Fruit fly (Drosophila melanogaster) whole organism, embryonic: Measurements from ENCODE around the gene CtBP.

Experiments used
- B-H2 ChIP-seq: fragments of 200-800 bp; sonication (Bioruptor generic); optimal IDR thresholded peaks from 2 replicates; lab custom pipeline; 2018; ENCODE audit warnings: missing biosample characterization, mild to moderate bottlenecking, missing genetic modification characterization
- BEAF-32 ChIP-seq: fragments of 200-800 bp; sonication (Bioruptor generic); optimal IDR thresholded peaks from 3 replicates; lab custom pipeline; 2017; ENCODE audit warnings: missing biosample characterization, missing genetic modification characterization, mild to moderate bottlenecking, moderate library complexity, missing genetic modification reagents
- Bgb ChIP-seq: fragments of 200-800 bp; sonication (Bioruptor generic); IDR thresholded peaks from 2 replicates; pipeline ENCODE4 v1.3.6; 2022; ENCODE audit warnings: missing biosample characterization, missing genetic modification characterization; ENCODE audit not compliant: partially characterized antibody
- CG10267 ChIP-seq: fragments of 200-800 bp; sonication (Bioruptor generic); optimal IDR thresholded peaks from 2 replicates; lab custom pipeline; 2018; ENCODE audit warnings: missing biosample characterization, mild to moderate bottlenecking, missing genetic modification characterization, moderate library complexity
- CG12104 ChIP-seq: fragments of 200-800 bp; sonication (Bioruptor generic); optimal IDR thresholded peaks from 3 replicates; lab custom pipeline; 2016; ENCODE audit warnings: missing biosample characterization, missing genetic modification characterization
- CG12155 ChIP-seq: fragments of 200-800 bp; sonication (Bioruptor generic); optimal IDR thresholded peaks from 3 replicates; lab custom pipeline; 2016; ENCODE audit warnings: missing biosample characterization, missing genetic modification characterization
- CG17186 ChIP-seq: fragments of 200-800 bp; sonication (Bioruptor generic); optimal IDR thresholded peaks from 3 replicates; lab custom pipeline; 2017; ENCODE audit warnings: missing biosample characterization, missing genetic modification reagents, missing genetic modification characterization
- CG17829 ChIP-seq: fragments of 200-800 bp; optimal IDR thresholded peaks from 2 replicates; lab custom pipeline; 2019; ENCODE audit warnings: missing biosample characterization, mild to moderate bottlenecking, missing genetic modification characterization, moderate library complexity
- CG18476 ChIP-seq: fragments of 200-800 bp; sonication (Bioruptor generic); optimal IDR thresholded peaks from 2 replicates; lab custom pipeline; 2016; ENCODE audit warnings: missing biosample characterization, mild to moderate bottlenecking, missing genetic modification characterization
- CG2712 ChIP-seq: fragments of 200-800 bp; optimal IDR thresholded peaks from 3 replicates; lab custom pipeline; 2019; ENCODE audit warnings: missing biosample characterization, mild to moderate bottlenecking, missing genetic modification characterization, moderate library complexity
- CG30431 ChIP-seq: fragments of 200-800 bp; sonication (Bioruptor generic); optimal IDR thresholded peaks from 2 replicates; lab custom pipeline; 2017; ENCODE audit warnings: missing biosample characterization, missing genetic modification characterization
- CG31224 ChIP-seq: fragments of 200-800 bp; sonication (Bioruptor generic); IDR thresholded peaks from 2 replicates; pipeline ENCODE4 v1.3.6; 2022; ENCODE audit warnings: missing biosample characterization, missing genetic modification characterization
- CG31441 ChIP-seq: fragments of 200-800 bp; sonication (Bioruptor generic); IDR thresholded peaks from 2 replicates; pipeline ENCODE4 v1.3.6; 2022; ENCODE audit warnings: missing biosample characterization, missing genetic modification characterization
- CG34224 ChIP-seq: fragments of 200-800 bp; sonication (Bioruptor generic); IDR thresholded peaks from 3 replicates; pipeline ENCODE4 v1.3.6; 2022; ENCODE audit warnings: missing biosample characterization, missing genetic modification characterization; ENCODE audit not compliant: partially characterized antibody
- CG3847 ChIP-seq: fragments of 200-800 bp; sonication (Bioruptor generic); IDR thresholded peaks from 2 replicates; pipeline ENCODE4 v1.3.6; 2022; ENCODE audit warnings: missing biosample characterization, missing genetic modification characterization
- CG4424 ChIP-seq: fragments of 200-800 bp; sonication (Bioruptor generic); optimal IDR thresholded peaks from 3 replicates; lab custom pipeline; 2016; ENCODE audit warnings: missing biosample characterization, missing genetic modification characterization
- CG5245 ChIP-seq: fragments of 200-800 bp; sonication (Bioruptor generic); optimal IDR thresholded peaks from 3 replicates; lab custom pipeline; 2016; ENCODE audit warnings: missing biosample characterization, missing genetic modification characterization
- CG6175 ChIP-seq: fragments of 200-800 bp; sonication (Bioruptor generic); IDR thresholded peaks from 3 replicates; pipeline ENCODE4 v1.3.6; 2022; ENCODE audit warnings: missing biosample characterization, missing genetic modification characterization
- CG7271 ChIP-seq: fragments of 200-800 bp; sonication (Bioruptor generic); optimal IDR thresholded peaks from 2 replicates; lab custom pipeline; 2018; ENCODE audit warnings: missing biosample characterization, mild to moderate bottlenecking, missing genetic modification characterization, moderate library complexity
- CG7928 ChIP-seq: fragments of 200-800 bp; sonication (Bioruptor generic); optimal IDR thresholded peaks from 2 replicates; lab custom pipeline; 2017; ENCODE audit warnings: missing biosample characterization, mild to moderate bottlenecking, missing genetic modification characterization
- CG8924 ChIP-seq: fragments of 200-800 bp; optimal IDR thresholded peaks from 3 replicates; lab custom pipeline; 2019; ENCODE audit warnings: missing biosample characterization, mild to moderate bottlenecking, missing genetic modification characterization, moderate library complexity
- CG9609 ChIP-seq: fragments of 200-800 bp; sonication (Bioruptor generic); optimal IDR thresholded peaks from 3 replicates; lab custom pipeline; 2016; ENCODE audit warnings: missing biosample characterization, missing genetic modification characterization
- CG9797 ChIP-seq: fragments of 200-800 bp; sonication (Bioruptor generic); optimal IDR thresholded peaks from 3 replicates; lab custom pipeline; 2018; ENCODE audit warnings: missing biosample characterization, mild to moderate bottlenecking, missing genetic modification characterization
- Camta ChIP-seq: fragments of 200-800 bp; sonication (Bioruptor generic); optimal IDR thresholded peaks from 2 replicates; lab custom pipeline; 2016; ENCODE audit warnings: missing biosample characterization, missing genetic modification characterization
- D ChIP-seq, 2 experiments: fragments of 200-800 bp in 1 of 2; fragments of >200 bp in 1 of 2; sonication (Bioruptor generic) in 1 of 2; optimal IDR thresholded peaks; 2 replicates in 1 of 2; 3 replicates in 1 of 2; lab custom pipeline; 2017; ENCODE audit warnings: mild to moderate bottlenecking in 1 of 2, missing biosample characterization in 1 of 2, missing genetic modification characterization in 1 of 2, missing genetic modification reagents in 1 of 2
- Doc3 ChIP-seq: fragments of 200-800 bp; sonication (Bioruptor generic); IDR thresholded peaks from 3 replicates; pipeline ENCODE4 v1.3.6; 2022; ENCODE audit warnings: missing biosample characterization, missing genetic modification characterization; ENCODE audit not compliant: partially characterized antibody
- Dp ChIP-seq: fragments of 200-800 bp; sonication (Bioruptor generic); optimal IDR thresholded peaks from 2 replicates; lab custom pipeline; 2018; ENCODE audit warnings: missing biosample characterization, mild to moderate bottlenecking, missing genetic modification characterization, moderate library complexity
- HLH4C ChIP-seq: fragments of 200-800 bp; sonication (Bioruptor generic); IDR thresholded peaks from 3 replicates; pipeline ENCODE4 v1.3.6; 2022; ENCODE audit warnings: missing biosample characterization, missing genetic modification characterization; ENCODE audit not compliant: partially characterized antibody
- HmgZ ChIP-seq: fragments of 200-800 bp; sonication (Bioruptor generic); optimal IDR thresholded peaks from 2 replicates; lab custom pipeline; 2018; ENCODE audit warnings: missing biosample characterization, mild to moderate bottlenecking, missing genetic modification characterization
- Lhr ChIP-seq: fragments of 200-800 bp; sonication (Bioruptor generic); optimal IDR thresholded peaks from 3 replicates; lab custom pipeline; 2017; ENCODE audit warnings: mild to moderate bottlenecking, missing biosample characterization, missing genetic modification reagents, missing genetic modification characterization
- Ravus ChIP-seq: fragments of 200-800 bp; sonication (Bioruptor generic); IDR thresholded peaks from 2 replicates; pipeline ENCODE4 v1.3.6; 2022; ENCODE audit warnings: missing biosample characterization, missing genetic modification characterization
- Sin3A ChIP-seq: fragments of >200 bp; optimal IDR thresholded peaks from 2 replicates; lab custom pipeline; 2018
- Xbp1 ChIP-seq: fragments of 200-800 bp; sonication (Bioruptor generic); optimal IDR thresholded peaks from 3 replicates; lab custom pipeline; 2016; ENCODE audit warnings: missing biosample characterization, mild to moderate bottlenecking, missing genetic modification characterization
- YL-1 ChIP-seq: fragments of 200-800 bp; sonication (Bioruptor generic); optimal IDR thresholded peaks from 3 replicates; lab custom pipeline; 2017; ENCODE audit warnings: missing biosample characterization, mild to moderate bottlenecking, missing genetic modification characterization
- aop ChIP-seq: fragments of 200-800 bp; sonication (Bioruptor generic); IDR thresholded peaks from 2 replicates; pipeline ENCODE4 v1.3.6; 2022; ENCODE audit warnings: missing biosample characterization, missing genetic modification characterization
- bsh ChIP-seq, 2 experiments: fragments of 200-800 bp; sonication (Bioruptor generic); optimal IDR thresholded peaks; 2 replicates each; lab custom pipeline; 2017 to 2018; ENCODE audit warnings: mild to moderate bottlenecking in 2 of 2, missing biosample characterization in 2 of 2, missing genetic modification characterization in 2 of 2, moderate library complexity in 1 of 2
- ci ChIP-seq: fragments of 200-800 bp; sonication (Bioruptor generic); IDR thresholded peaks from 3 replicates; pipeline ENCODE4 v1.3.6; 2022; ENCODE audit warnings: missing biosample characterization, missing genetic modification characterization
- crp ChIP-seq, 2 experiments: fragments of 200-800 bp; sonication (Bioruptor generic); optimal IDR thresholded peaks; 2 replicates in 1 of 2; 3 replicates in 1 of 2; lab custom pipeline; 2017; ENCODE audit warnings: missing biosample characterization in 2 of 2, missing genetic modification characterization in 2 of 2, mild to moderate bottlenecking in 1 of 2, moderate library complexity in 1 of 2
- dmrt99B ChIP-seq: fragments of 200-800 bp; sonication (Bioruptor generic); optimal IDR thresholded peaks from 2 replicates; lab custom pipeline; 2018; ENCODE audit warnings: missing biosample characterization, mild to moderate bottlenecking, missing genetic modification characterization, moderate library complexity
- en ChIP-seq: fragments of 200-800 bp; sonication (Bioruptor generic); optimal IDR thresholded peaks from 2 replicates; lab custom pipeline; 2016; ENCODE audit warnings: missing biosample characterization, missing genetic modification characterization
- fd96Cb ChIP-seq: fragments of 200-800 bp; sonication (Bioruptor generic); optimal IDR thresholded peaks from 2 replicates; lab custom pipeline; 2018; ENCODE audit warnings: missing biosample characterization, mild to moderate bottlenecking, missing genetic modification characterization, moderate library complexity
- jing ChIP-seq: fragments of 200-800 bp; sonication (Bioruptor generic); optimal IDR thresholded peaks from 2 replicates; lab custom pipeline; 2018; ENCODE audit warnings: missing biosample characterization, mild to moderate bottlenecking, missing genetic modification characterization
- row ChIP-seq: fragments of 200-800 bp; sonication (Bioruptor generic); IDR thresholded peaks from 3 replicates; pipeline ENCODE4 v1.3.6; 2022; ENCODE audit warnings: missing biosample characterization, missing genetic modification characterization
- schlank ChIP-seq: fragments of 200-800 bp; sonication (Bioruptor generic); optimal IDR thresholded peaks from 2 replicates; lab custom pipeline; 2018; ENCODE audit warnings: missing biosample characterization, mild to moderate bottlenecking, missing genetic modification characterization
- seq ChIP-seq: fragments of 200-800 bp; sonication (Bioruptor generic); IDR thresholded peaks from 2 replicates; pipeline ENCODE4 v1.3.6; 2022; ENCODE audit warnings: missing biosample characterization, missing genetic modification characterization
- trem ChIP-seq: fragments of 200-800 bp; optimal IDR thresholded peaks from 3 replicates; lab custom pipeline; 2019; ENCODE audit warnings: missing biosample characterization, mild to moderate bottlenecking, missing genetic modification characterization, moderate library complexity
- zfh1 ChIP-seq: fragments of 200-800 bp; sonication (Bioruptor generic); IDR thresholded peaks from 3 replicates; pipeline ENCODE4 v1.3.6; 2022; ENCODE audit warnings: missing biosample characterization, missing genetic modification characterization

Gene CtBP

dm6 chr3R:13009595-13009994, 1.9 kb upstream of the CtBP start, which contains the start of gene CG11656:
Gene CG11656 (plus strand): TSS chr3R:13009895.
- TF ChIP-seq CG18476 (GFP tag; lab: Kevin White, UChicago) (no peak), CG7271 (tag; lab: Kevin White, UChicago) (no peak), CG12104 (GFP tag; lab: Kevin White, UChicago) (no peak), HmgZ (tag; lab: Kevin White, UChicago) (no peak), CG4424 (no peak), CG8924 (tag; lab: Kevin White, UChicago) (no peak), Doc3 (GFP tag; lab: Robert Waterston, UW) (no peak), Xbp1 (GFP tag; lab: Kevin White, UChicago) (no peak), HLH4C (GFP tag; lab: Robert Waterston, UW) (no peak), CG5245 (GFP tag; lab: Kevin White, UChicago) (no peak), bsh (GFP tag; optimal IDR thresholded peaks at IDR 0.05; lab: Kevin White, UChicago) (no peak), CG6175 (GFP tag; lab: Robert Waterston, UW) (no peak)

dm6 chr3R:13010905-13011620, 386 bp upstream of the CtBP start, which contains the start of gene CG8031:
Gene CG8031 (minus strand): TSS chr3R:13011310.
- no peak for TF ChIP-seq en (GFP tag; lab: Kevin White, UChicago)
- no peak for TF ChIP-seq CG9609 (GFP tag; lab: Kevin White, UChicago)
- TF ChIP-seq Dp (GFP tag; lab: Kevin White, UChicago): peak; percentile 52
- TF ChIP-seq CG31441 (GFP tag; lab: Robert Waterston, UW): no peak
- peak; percentile 78 for TF ChIP-seq Lhr (GFP tag; lab: Kevin White, UChicago)
- TF ChIP-seq seq (GFP tag; lab: Robert Waterston, UW): 0 out of 2 replicates have a peak, but pooled peaks have one; percentile 9
- peak; percentile 28; the same call in 2 of the 3 replicates for TF ChIP-seq CG34224 (GFP tag; lab: Robert Waterston, UW)
- peak; percentile 54 for TF ChIP-seq CG3847 (GFP tag; lab: Robert Waterston, UW)
- no peak for TF ChIP-seq CG31224 (GFP tag; lab: Robert Waterston, UW)
- TF ChIP-seq Camta: no peak
- no peak for TF ChIP-seq jing (GFP tag; lab: Kevin White, UChicago)
- TF ChIP-seq fd96Cb: no peak
- TF ChIP-seq CG10267: peak; percentile 60
- no peak for TF ChIP-seq Ravus
- TF ChIP-seq B-H2 (GFP tag; lab: Kevin White, UChicago): no peak
- TF ChIP-seq CG2712 (tag; lab: Kevin White, UChicago): peak; percentile 17
- no peak for TF ChIP-seq schlank (tag; lab: Kevin White, UChicago)
- peak; percentile 38; the same call in 1 of the 3 replicates for TF ChIP-seq row (GFP tag; lab: Robert Waterston, UW)
- peak; percentile 14 for TF ChIP-seq CG12104 (GFP tag; lab: Kevin White, UChicago)
- peak; percentile 52 for TF ChIP-seq CG17186
- 0 out of 2 replicates have a peak, but pooled peaks have one; percentile 17 for TF ChIP-seq Bgb (GFP tag; lab: Robert Waterston, UW)
- TF ChIP-seq aop (GFP tag; lab: Robert Waterston, UW): no peak
- peak in 1 of 2 experiments; percentile 6 for TF ChIP-seq crp (GFP tag; optimal IDR thresholded peaks at IDR 0.05; lab: Kevin White, UChicago)
- TF ChIP-seq CG9797 (GFP tag; lab: Kevin White, UChicago): peak; percentile 97
- peak; percentile 7 for TF ChIP-seq CG17829
- TF ChIP-seq D (optimal IDR thresholded peaks at IDR 0.05; lab: Kevin White, UChicago): no peak
- no peak for TF ChIP-seq D (GFP tag; optimal IDR thresholded peaks at IDR 0.05; lab: Kevin White, UChicago)
- peak; percentile 26 for TF ChIP-seq trem (tag; lab: Kevin White, UChicago)
- TF ChIP-seq ci (GFP tag; lab: Robert Waterston, UW): 0 out of 3 replicates have a peak, but pooled peaks have one; percentile 5
- peak; percentile 46 for TF ChIP-seq YL-1 (GFP tag; lab: Kevin White, UChicago)
- no peak for TF ChIP-seq dmrt99B (tag; lab: Kevin White, UChicago)
- TF ChIP-seq CG12155 (GFP tag; lab: Kevin White, UChicago): no peak
- peak; percentile 90 for TF ChIP-seq CG7928 (GFP tag; lab: Kevin White, UChicago)
- TF ChIP-seq zfh1 (GFP tag; lab: Robert Waterston, UW): 0 out of 3 replicates have a peak, but pooled peaks have one; percentile 16
- no peak for TF ChIP-seq CG30431 (GFP tag; lab: Kevin White, UChicago)
- TF ChIP-seq Sin3A (lab: Kevin White, UChicago): peak; percentile 91
- peak; percentile 60 for TF ChIP-seq BEAF-32 (GFP tag; lab: Kevin White, UChicago)
